Worm (Caenorhabditis elegans) whole organism, L3 larva: ENCODE measurements around the gene bcl-7.

ENCODE experiments used
- ama-1 ChIP-seq: fragments of 150-350 bp; optimal IDR thresholded peaks from 2 replicates; lab custom pipeline; 2018
- skn-1 ChIP-seq: fragments of 150-350 bp; optimal IDR thresholded peaks from 2 replicates; lab custom pipeline; 2014; ENCODE audit warnings: missing biosample characterization, missing genetic modification characterization
- tbx-2 ChIP-seq: sonication (generic microtip); optimal IDR thresholded peaks from 2 replicates; lab custom pipeline; 2016; ENCODE audit warnings: mild to moderate bottlenecking, missing genetic modification characterization, missing compliant biosample characterization
- ztf-4 ChIP-seq: fragments of 150-350 bp; optimal IDR thresholded peaks from 2 replicates; lab custom pipeline; 2014; ENCODE audit warnings: missing biosample characterization, missing genetic modification characterization

DNA sequence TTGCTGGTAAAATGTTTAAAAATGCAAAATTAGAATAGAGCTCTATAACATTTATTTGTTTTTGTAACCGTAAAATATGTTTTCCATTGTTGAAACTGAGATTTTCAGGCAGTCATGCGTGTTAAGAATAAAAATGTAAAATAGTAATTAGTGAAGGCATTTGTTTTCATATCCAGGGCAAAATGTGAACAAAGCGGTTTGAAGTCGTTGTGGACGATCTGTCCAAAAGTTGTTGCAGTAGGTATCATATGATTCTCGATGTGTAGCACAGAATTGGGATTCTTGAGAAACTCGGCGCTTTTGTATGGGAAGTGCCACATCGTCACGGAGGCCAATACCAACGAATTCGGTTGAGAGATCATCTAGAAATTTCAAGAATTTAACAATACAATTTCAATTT, 43.6 kb upstream of the bcl-7 start:
- TF ChIP-seq tbx-2 (tag; lab: Kevin White, UChicago): no peak
- TF ChIP-seq ama-1 (lab: Kevin White, UChicago): peak; percentile 17
- TF ChIP-seq skn-1 (tag; lab: Kevin White, UChicago): no peak
- no peak for TF ChIP-seq ztf-4
